Worm (Caenorhabditis elegans): Measurements from ENCODE around the gene fbxa-61.

ce11 chrIII:1207852-1208251 lies 31.0 kb upstream of the fbxa-61 start, which contains the start of gene orc-3:
- TF ChIP-seq B0310.2 (tag; optimal IDR thresholded peaks at IDR 0.05) (no peak), F13C5.2 (tag; optimal IDR thresholded peaks at IDR 0.05) (no peak), tra-4 (tag; optimal IDR thresholded peaks at IDR 0.05) (no peak), ama-1 (optimal IDR thresholded peaks at IDR 0.05) (no peak), ceh-13 (GFP tag; optimal IDR thresholded peaks at IDR 0.05) (no peak), aly-1 (tag; optimal IDR thresholded peaks at IDR 0.05) (no peak), pes-1 (GFP tag; IDR thresholded peaks at IDR 0.05) (no peak), scrt-1 (GFP tag; IDR thresholded peaks at IDR 0.05) (no peak)

All from whole organism, early embryonic.